Fruit fly (Drosophila melanogaster): Measurements from ENCODE around the gene Sfp33A3.

DNA sequence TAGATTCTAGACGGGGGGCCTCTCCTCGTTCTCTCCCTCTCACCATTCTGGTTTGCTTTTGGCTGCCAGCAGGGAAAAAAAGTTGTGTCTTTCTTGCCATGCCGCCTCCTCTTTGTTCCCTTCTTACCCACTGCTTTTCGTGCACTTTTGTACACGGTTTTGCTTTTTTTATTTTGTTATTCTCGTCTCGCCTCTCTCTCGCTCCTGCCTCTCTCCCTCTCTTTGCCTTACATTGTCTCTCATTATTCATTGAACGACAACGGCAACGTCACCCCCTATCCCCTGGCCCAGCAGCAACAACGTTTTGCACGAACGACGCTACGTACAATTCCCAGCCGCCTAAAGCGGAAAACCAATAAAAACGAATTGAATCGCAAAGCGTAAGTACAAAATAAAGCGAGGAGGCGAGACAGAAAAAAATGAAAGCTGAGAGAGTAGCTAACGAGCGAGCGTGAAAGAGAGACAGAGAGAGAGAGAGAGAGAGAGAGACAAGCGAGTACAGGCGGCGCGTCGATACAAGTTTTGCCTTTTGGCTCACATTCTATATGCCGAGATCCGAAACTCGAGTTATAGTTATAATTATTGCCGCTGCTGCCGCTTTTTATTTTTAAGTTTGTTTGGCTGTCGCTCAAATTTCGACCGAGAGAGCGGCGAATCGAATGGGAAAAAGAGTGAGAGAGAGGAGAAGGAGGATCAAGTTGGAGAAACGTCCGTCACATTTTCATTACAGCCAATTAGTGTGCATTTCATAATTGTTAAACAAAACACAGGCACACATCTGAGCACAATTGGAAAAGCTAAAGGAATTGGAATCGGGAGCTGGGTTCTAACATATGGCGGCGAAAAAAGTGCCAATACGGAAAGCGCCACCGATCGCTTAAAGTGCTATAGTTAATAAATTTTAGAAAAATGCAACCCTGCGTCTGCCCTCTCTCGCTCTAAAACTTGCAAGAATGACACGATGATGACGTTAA lies 32.7 kb upstream of the Sfp33A3 start:
- TF ChIP-seq insv (optimal IDR thresholded peaks at IDR 0.05): no peak
- no peak for TF ChIP-seq h (optimal IDR thresholded peaks at IDR 0.05)
- peak; percentile 57 for TF ChIP-seq psq (optimal IDR thresholded peaks at IDR 0.05)
- no peak for TF ChIP-seq Myc (optimal IDR thresholded peaks at IDR 0.05)
- no peak for TF ChIP-seq Sin3A (optimal IDR thresholded peaks at IDR 0.05)
- no peak for TF ChIP-seq ttk (optimal IDR thresholded peaks at IDR 0.05)
